Worm (Caenorhabditis elegans) whole organism, L3 larva: ENCODE measurements around the gene C08F8.9.
A peak's percentile ranks its signal among the peaks of the same experiment; 100 is the strongest.

Source experiments
- ZK546.5 ChIP-seq: sonication (generic microtip); optimal IDR thresholded peaks from 2 replicates; lab custom pipeline; 2017; ENCODE audit warnings: missing biosample characterization, missing genetic modification characterization
- ama-1 ChIP-seq: fragments of 150-350 bp; optimal IDR thresholded peaks from 2 replicates; lab custom pipeline; 2018
- ceh-16 ChIP-seq: sonication (generic microtip); optimal IDR thresholded peaks from 2 replicates; lab custom pipeline; 2017; ENCODE audit warnings: missing biosample characterization, missing genetic modification characterization
- egl-27 ChIP-seq: sonication (generic microtip); optimal IDR thresholded peaks from 4 replicates; lab custom pipeline; 2017; ENCODE audit warnings: missing biosample characterization, missing genetic modification reagents, missing genetic modification characterization
- eor-1 ChIP-seq, 2 experiments: fragments of 150-350 bp; optimal IDR thresholded peaks; 2 replicates each; lab custom pipeline; 2014 to 2018; ENCODE audit warnings: missing biosample characterization in 2 of 2, missing genetic modification characterization in 2 of 2
- jun-1 ChIP-seq: fragments of 150-350 bp; optimal IDR thresholded peaks from 2 replicates; lab custom pipeline; 2014; ENCODE audit warnings: missing biosample characterization, missing genetic modification reagents, missing genetic modification characterization
- mdl-1 ChIP-seq: fragments of 150-350 bp; optimal IDR thresholded peaks from 2 replicates; lab custom pipeline; 2014; ENCODE audit warnings: missing biosample characterization, missing genetic modification characterization
- nhr-12 ChIP-seq: fragments of 150-350 bp; optimal IDR thresholded peaks from 2 replicates; lab custom pipeline; 2014; ENCODE audit warnings: missing biosample characterization, missing genetic modification characterization
- nhr-25 ChIP-seq: sonication (generic microtip); optimal IDR thresholded peaks from 2 replicates; lab custom pipeline; 2017; ENCODE audit warnings: missing biosample characterization, missing genetic modification characterization
- nhr-28 ChIP-seq: fragments of 150-350 bp; optimal IDR thresholded peaks from 2 replicates; lab custom pipeline; 2014; ENCODE audit warnings: missing biosample characterization, missing genetic modification characterization
- nhr-76 ChIP-seq: fragments of 150-350 bp; sonication (generic microtip); optimal IDR thresholded peaks from 5 replicates; lab custom pipeline; 2014; ENCODE audit warnings: missing biosample characterization, missing genetic modification characterization
- pqm-1 ChIP-seq: fragments of 150-350 bp; optimal IDR thresholded peaks from 2 replicates; lab custom pipeline; 2017; ENCODE audit warnings: missing biosample characterization, missing genetic modification characterization, inconsistent platforms
- zag-1 ChIP-seq: fragments of 150-350 bp; optimal IDR thresholded peaks from 2 replicates; lab custom pipeline; 2014; ENCODE audit warnings: missing biosample characterization, missing genetic modification characterization

DNA sequence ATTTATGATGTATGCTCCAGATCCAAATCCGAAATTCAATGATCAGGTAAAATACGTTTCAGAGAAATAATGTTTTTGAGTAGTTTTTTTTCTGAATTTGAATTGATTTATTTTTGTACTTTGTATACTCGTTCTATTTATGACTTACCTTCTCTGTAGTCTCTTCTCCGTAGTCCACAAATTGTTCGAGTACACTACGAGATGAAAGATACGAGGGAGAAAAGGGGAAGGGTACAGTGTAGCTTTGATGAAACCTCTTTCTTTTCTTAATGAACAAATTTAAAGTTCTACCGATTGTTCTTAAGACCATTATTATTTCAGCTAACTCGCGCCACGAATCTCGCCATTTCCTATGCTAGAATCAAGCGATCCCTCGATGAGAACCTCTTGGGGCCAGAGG is 1.7 kb upstream of the C08F8.9 start:
- no peak for TF ChIP-seq mdl-1
- no peak for TF ChIP-seq zag-1 (tag; lab: Kevin White, UChicago)
- no peak for TF ChIP-seq nhr-25 (tag; lab: Kevin White, UChicago)
- no peak for TF ChIP-seq nhr-28 (tag; lab: Kevin White, UChicago)
- TF ChIP-seq egl-27 (tag; lab: Kevin White, UChicago) = no peak
- TF ChIP-seq ceh-16 (tag; lab: Kevin White, UChicago) = no peak
- TF ChIP-seq ZK546.5 (tag; lab: Kevin White, UChicago) = no peak
- TF ChIP-seq jun-1 (tag; lab: Kevin White, UChicago) = no peak
- TF ChIP-seq ama-1 (lab: Kevin White, UChicago) = no peak
- TF ChIP-seq eor-1 (tag; optimal IDR thresholded peaks at IDR 0.05; lab: Kevin White, UChicago) = no peak
- no peak for TF ChIP-seq nhr-12 (tag; lab: Kevin White, UChicago)
- peak; percentile 32 for TF ChIP-seq pqm-1 (tag; lab: Kevin White, UChicago)
- no peak for TF ChIP-seq nhr-76 (tag; lab: Kevin White, UChicago)
